Worm (Caenorhabditis elegans) whole organism, early embryonic: ENCODE results near the gene C16C8.4.

Source experiments
- B0310.2 ChIP-seq: sonication (generic microtip); optimal IDR thresholded peaks from 2 replicates; lab custom pipeline; 2016; ENCODE audit warnings: mild to moderate bottlenecking, missing genetic modification characterization, missing compliant biosample characterization
- F13C5.2 ChIP-seq: sonication (generic microtip); optimal IDR thresholded peaks from 2 replicates; lab custom pipeline; 2017; ENCODE audit warnings: mild to moderate bottlenecking, missing genetic modification characterization, inconsistent platforms, missing compliant biosample characterization
- aly-1 ChIP-seq: sonication (generic microtip); optimal IDR thresholded peaks from 2 replicates; lab custom pipeline; 2016; ENCODE audit warnings: missing genetic modification characterization, missing compliant biosample characterization
- ama-1 ChIP-seq: fragments of 150-350 bp; optimal IDR thresholded peaks from 2 replicates; lab custom pipeline; 2014
- ceh-13 ChIP-seq: fragments of 200-800 bp; sonication (Bioruptor generic); optimal IDR thresholded peaks from 2 replicates; lab custom pipeline; 2018; ENCODE audit warnings: mild to moderate bottlenecking, missing genetic modification characterization, missing compliant biosample characterization
- ceh-36 ChIP-seq: sonication (generic microtip); optimal IDR thresholded peaks from 2 replicates; lab custom pipeline; 2016; ENCODE audit warnings: missing genetic modification characterization, inconsistent platforms, missing compliant biosample characterization
- ets-7 ChIP-seq: sonication (generic microtip); optimal IDR thresholded peaks from 2 replicates; lab custom pipeline; 2016; ENCODE audit warnings: missing genotype, missing genetic modification characterization, missing compliant biosample characterization
- flt-1 ChIP-seq: fragments of 200-800 bp; sonication (Bioruptor generic); IDR thresholded peaks from 2 replicates; pipeline ENCODE4 v1.3.6; 2022; ENCODE audit warnings: missing genetic modification characterization, missing compliant biosample characterization
- hmbx-1 ChIP-seq: sonication (generic microtip); optimal IDR thresholded peaks from 2 replicates; lab custom pipeline; 2016; ENCODE audit warnings: mild to moderate bottlenecking, missing genetic modification characterization, missing compliant biosample characterization
- hmg-4 ChIP-seq: fragments of 200-800 bp; sonication (Bioruptor generic); optimal IDR thresholded peaks from 2 replicates; lab custom pipeline; 2018; ENCODE audit warnings: mild to moderate bottlenecking, missing genetic modification characterization, missing compliant biosample characterization
- hnd-1 ChIP-seq: sonication (generic microtip); optimal IDR thresholded peaks from 2 replicates; lab custom pipeline; 2016; ENCODE audit warnings: missing genetic modification characterization, missing compliant biosample characterization
- pes-1 ChIP-seq: fragments of 200-800 bp; sonication (Bioruptor generic); IDR thresholded peaks from 2 replicates; pipeline ENCODE4 v1.3.6; 2022; ENCODE audit warnings: missing genetic modification reagents, missing genetic modification characterization, missing compliant biosample characterization
- scrt-1 ChIP-seq: fragments of 200-800 bp; sonication (Bioruptor generic); IDR thresholded peaks from 2 replicates; pipeline ENCODE4 v1.3.6; 2022; ENCODE audit warnings: missing genetic modification characterization, missing compliant biosample characterization
- sea-1 ChIP-seq: fragments of 200-800 bp; sonication (Bioruptor generic); conservative IDR thresholded peaks from 2 replicates; pipeline ENCODE4 v1.3.6; 2022; ENCODE audit warnings: missing genetic modification characterization, missing compliant biosample characterization
- tbx-11 ChIP-seq: fragments of 200-800 bp; sonication (Bioruptor generic); IDR thresholded peaks from 2 replicates; pipeline ENCODE4 v1.3.6; 2022; ENCODE audit warnings: missing genetic modification characterization, missing compliant biosample characterization
- tbx-37 ChIP-seq: fragments of 200-800 bp; sonication (Bioruptor generic); conservative IDR thresholded peaks from 2 replicates; pipeline ENCODE4 v1.3.6; 2022; ENCODE audit warnings: missing genetic modification reagents, missing genetic modification characterization, missing compliant biosample characterization
- tra-4 ChIP-seq: sonication (generic microtip); optimal IDR thresholded peaks from 2 replicates; lab custom pipeline; 2017; ENCODE audit warnings: missing genetic modification characterization, missing compliant biosample characterization

C16C8.4 gene

DNA sequence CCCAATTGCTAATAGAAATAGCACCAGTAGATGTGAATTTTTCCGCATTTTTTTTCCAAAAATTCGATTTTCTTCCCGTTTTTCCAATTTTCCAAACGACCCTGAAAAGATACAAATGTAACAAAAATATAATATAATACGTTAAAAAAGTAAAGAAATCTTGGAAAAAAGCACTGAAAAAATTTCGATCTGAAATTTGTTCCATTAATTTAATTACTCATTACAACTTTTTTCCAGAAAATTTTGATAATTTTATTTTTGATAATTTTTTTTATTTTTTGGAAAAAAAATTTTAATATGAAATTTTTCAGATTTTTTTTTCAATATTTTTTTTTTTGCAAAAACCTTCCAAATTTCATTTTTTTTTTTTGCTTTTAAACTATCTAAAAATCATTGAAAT, 7.8 kb downstream of the C16C8.4 start, which contains the start of gene skpo-2:
TSS of gene skpo-2 (minus strand) at position 101 of the 400 bp plus-strand sequence.
- no peak for TF ChIP-seq ama-1 (lab: Kevin White, UChicago)
- TF ChIP-seq tbx-11 (GFP tag; lab: Robert Waterston, UW) = no peak
- no peak for TF ChIP-seq hnd-1 (tag; lab: Kevin White, UChicago)
- TF ChIP-seq hmg-4 (GFP tag; lab: Kevin White, UChicago) = no peak
- no peak for TF ChIP-seq F13C5.2 (tag; lab: Kevin White, UChicago)
- no peak for TF ChIP-seq tbx-37 (GFP tag; lab: Robert Waterston, UW)
- TF ChIP-seq hmbx-1 (tag; lab: Kevin White, UChicago) = no peak
- no peak for TF ChIP-seq ceh-36 (tag; lab: Kevin White, UChicago)
- TF ChIP-seq pes-1 (GFP tag; lab: Robert Waterston, UW) = no peak
- no peak for TF ChIP-seq ceh-13 (GFP tag; lab: Kevin White, UChicago)
- no peak for TF ChIP-seq tra-4
- no peak for TF ChIP-seq scrt-1 (GFP tag; lab: Robert Waterston, UW)
- TF ChIP-seq aly-1 = no peak
- TF ChIP-seq flt-1 (GFP tag; lab: Robert Waterston, UW) = no peak
- TF ChIP-seq B0310.2 (tag; lab: Kevin White, UChicago) = no peak
- no peak for TF ChIP-seq ets-7
- no peak for TF ChIP-seq sea-1

DNA sequence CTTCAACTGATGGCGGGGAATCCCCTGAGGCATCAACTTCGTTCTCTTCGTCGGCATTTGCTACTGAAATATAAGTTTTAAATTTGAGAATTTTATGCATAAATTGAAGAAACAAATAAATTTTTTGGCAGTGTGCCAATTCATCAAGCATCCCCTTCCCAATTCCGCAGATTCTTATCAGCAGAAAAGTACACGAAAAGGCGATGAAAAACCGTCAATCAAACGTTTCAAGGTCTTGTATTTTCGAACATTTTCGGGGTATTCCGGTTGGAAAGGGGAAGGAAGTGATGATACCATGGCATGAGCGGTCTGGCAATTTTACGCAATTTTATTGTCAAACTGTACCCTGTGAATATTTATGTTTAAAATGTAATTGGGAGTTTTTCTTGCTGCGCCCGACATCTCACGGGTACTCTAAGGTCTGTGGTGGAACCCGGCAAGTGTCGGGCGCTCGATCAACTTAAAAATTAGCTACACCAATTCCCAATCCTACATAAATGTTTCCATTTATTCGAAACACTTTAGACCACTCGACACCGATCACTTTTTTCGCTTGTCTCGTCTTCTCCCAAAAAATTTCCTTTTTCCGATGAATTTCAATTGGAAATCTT, 9.2 kb downstream of the C16C8.4 start:
- TF ChIP-seq sea-1 (no peak), ama-1 (lab: Kevin White, UChicago) (no peak)

DNA sequence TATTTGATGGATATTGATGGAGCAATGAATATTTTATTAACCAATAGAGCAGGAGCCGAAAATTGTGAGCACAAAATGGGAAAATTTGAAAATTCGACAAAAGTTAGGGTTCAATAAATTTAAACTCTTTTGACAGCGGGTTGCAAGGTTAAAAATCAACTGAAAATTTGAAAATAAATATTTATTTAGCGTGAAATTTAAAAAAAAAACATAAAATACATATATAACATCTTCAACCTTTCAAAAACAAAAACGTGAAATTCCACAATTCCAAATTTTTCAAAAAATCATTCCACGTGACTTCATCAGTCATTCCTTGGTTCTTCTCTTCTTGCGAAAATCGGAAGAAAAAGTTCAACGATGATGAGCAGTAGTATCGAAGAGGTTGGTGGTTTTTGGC, 14.8 kb downstream of the C16C8.4 start, which contains the start of gene C16C8.18:
TSS of gene C16C8.18 (plus strand) at position 301 of the 400 bp plus-strand sequence.
- TF ChIP-seq hmbx-1 (tag; lab: Kevin White, UChicago) (no peak), tbx-37 (GFP tag; lab: Robert Waterston, UW) (no peak), tra-4 (no peak), ets-7 (no peak), scrt-1 (GFP tag; lab: Robert Waterston, UW) (no peak)

DNA sequence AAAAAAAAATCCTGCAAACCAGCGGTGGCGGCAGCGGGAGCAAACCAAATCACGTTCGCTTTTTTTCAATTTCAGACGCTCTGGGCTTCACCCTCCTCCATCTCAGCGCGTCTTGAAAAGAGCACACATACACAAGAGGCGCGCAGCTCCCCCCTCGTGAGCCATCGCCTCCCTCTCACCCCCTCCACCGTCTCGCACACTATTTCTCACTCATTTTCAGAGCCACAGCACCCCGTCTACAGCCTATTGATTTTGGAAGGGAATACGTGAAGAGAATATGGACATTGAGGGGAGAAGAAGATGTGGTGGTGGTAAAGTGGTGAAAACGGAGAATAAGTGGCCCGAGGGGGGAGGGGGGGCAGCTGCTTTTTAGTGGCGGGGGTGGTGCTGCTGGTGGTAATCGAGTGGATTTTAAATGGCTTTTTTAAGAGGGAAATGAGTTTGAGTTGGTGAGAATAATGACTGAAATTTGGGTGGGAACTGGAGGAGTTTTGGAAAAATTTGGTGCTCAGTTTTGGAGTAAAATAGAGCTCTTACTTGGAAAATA, 15.9 kb downstream of the C16C8.4 start:
- TF ChIP-seq sea-1 (no peak), hmbx-1 (tag; lab: Kevin White, UChicago) (no peak)

DNA sequence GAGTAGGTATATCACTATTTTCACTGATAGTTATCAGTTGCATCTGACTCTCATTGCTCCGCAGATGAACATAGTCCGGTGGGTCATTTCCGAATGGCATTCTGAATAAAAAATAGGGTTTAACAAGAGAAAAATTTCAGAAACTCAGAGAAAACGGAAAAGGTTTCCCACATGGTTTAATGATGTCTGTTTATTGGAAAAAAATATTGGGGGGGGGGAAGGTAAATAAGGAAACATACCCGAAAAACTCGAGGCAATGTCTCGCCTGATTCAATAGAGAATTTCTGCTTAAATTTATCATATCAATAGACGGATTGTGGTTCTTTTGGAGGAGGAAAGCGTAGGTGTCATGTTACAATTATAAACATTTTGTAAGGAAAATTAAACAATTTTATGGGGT, 18.7 kb downstream of the C16C8.4 start, which contains the start of gene nep-11:
TSS of gene nep-11 (minus strand) at position 101 of the 400 bp plus-strand sequence.
- TF ChIP-seq pes-1 (GFP tag; lab: Robert Waterston, UW) (no peak), F13C5.2 (tag; lab: Kevin White, UChicago) (no peak), B0310.2 (tag; lab: Kevin White, UChicago) (no peak), ceh-13 (GFP tag; lab: Kevin White, UChicago) (no peak), hmbx-1 (tag; lab: Kevin White, UChicago) (no peak), tbx-11 (GFP tag; lab: Robert Waterston, UW) (no peak), aly-1 (no peak), flt-1 (GFP tag; lab: Robert Waterston, UW) (no peak), tra-4 (no peak), scrt-1 (GFP tag; lab: Robert Waterston, UW) (no peak)

DNA sequence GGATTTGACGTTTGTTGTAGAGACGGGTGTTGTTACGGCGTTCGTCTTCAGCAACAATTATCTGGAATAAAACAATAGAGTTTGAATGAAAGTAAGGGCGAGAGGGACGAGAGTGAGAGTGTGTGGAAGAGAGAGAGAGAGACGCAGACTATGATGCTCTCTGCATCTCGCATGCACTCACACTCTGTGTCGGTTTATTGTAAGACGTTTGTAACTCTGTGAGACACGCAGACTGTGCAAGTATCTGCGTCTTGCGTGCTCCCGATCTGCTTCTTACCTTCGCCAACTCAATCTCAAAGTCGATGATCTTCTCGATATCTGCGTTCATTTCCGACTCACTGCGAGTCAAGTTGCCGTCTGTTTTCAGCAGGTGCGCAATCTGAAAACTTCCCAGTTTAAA, 21.2 kb downstream of the C16C8.4 start:
- TF ChIP-seq ets-7 = no peak
- no peak for TF ChIP-seq tra-4
- no peak for TF ChIP-seq F13C5.2 (tag; lab: Kevin White, UChicago)
- TF ChIP-seq ama-1 (lab: Kevin White, UChicago) = no peak
- TF ChIP-seq tbx-11 (GFP tag; lab: Robert Waterston, UW) = no peak
- TF ChIP-seq aly-1 = no peak
- no peak for TF ChIP-seq ceh-36 (tag; lab: Kevin White, UChicago)
- TF ChIP-seq hmbx-1 (tag; lab: Kevin White, UChicago) = no peak
- TF ChIP-seq hnd-1 (tag; lab: Kevin White, UChicago) = no peak
- no peak for TF ChIP-seq B0310.2 (tag; lab: Kevin White, UChicago)
- no peak for TF ChIP-seq hmg-4 (GFP tag; lab: Kevin White, UChicago)
- no peak for TF ChIP-seq sea-1
- no peak for TF ChIP-seq flt-1 (GFP tag; lab: Robert Waterston, UW)
- no peak for TF ChIP-seq scrt-1 (GFP tag; lab: Robert Waterston, UW)
- no peak for TF ChIP-seq tbx-37 (GFP tag; lab: Robert Waterston, UW)
- no peak for TF ChIP-seq pes-1 (GFP tag; lab: Robert Waterston, UW)
- TF ChIP-seq ceh-13 (GFP tag; lab: Kevin White, UChicago) = no peak

DNA sequence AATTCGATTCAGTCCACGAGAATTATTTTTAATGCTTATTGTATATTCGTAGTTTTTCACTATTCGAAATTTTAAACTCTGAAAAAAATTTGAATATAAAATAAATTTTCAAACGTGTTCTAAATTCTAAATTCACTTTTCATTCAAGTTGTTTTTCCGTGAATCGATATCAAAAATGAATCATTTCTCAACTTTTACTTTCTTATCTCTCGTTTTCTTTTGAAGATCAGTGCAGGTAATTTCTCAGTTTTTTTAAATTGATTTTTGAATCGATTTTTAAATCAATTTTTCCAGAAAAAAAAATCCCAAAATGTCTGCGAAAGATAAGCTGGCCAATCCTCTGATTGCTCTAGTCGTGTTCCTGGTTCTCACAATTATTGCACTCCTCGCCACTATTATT, 27.7 kb downstream of the C16C8.4 start, which contains the start of gene nep-6:
TSS of gene nep-6 (plus strand) at position 301 of the 400 bp plus-strand sequence.
- no peak for TF ChIP-seq ceh-13 (GFP tag; lab: Kevin White, UChicago)
- TF ChIP-seq aly-1 = no peak
- TF ChIP-seq pes-1 (GFP tag; lab: Robert Waterston, UW) = no peak
- TF ChIP-seq hmbx-1 (tag; lab: Kevin White, UChicago) = no peak
- TF ChIP-seq B0310.2 (tag; lab: Kevin White, UChicago) = no peak
- no peak for TF ChIP-seq hmg-4 (GFP tag; lab: Kevin White, UChicago)
- TF ChIP-seq tbx-11 (GFP tag; lab: Robert Waterston, UW) = no peak
- no peak for TF ChIP-seq ets-7
- TF ChIP-seq scrt-1 (GFP tag; lab: Robert Waterston, UW) = no peak
- no peak for TF ChIP-seq ama-1 (lab: Kevin White, UChicago)
- TF ChIP-seq flt-1 (GFP tag; lab: Robert Waterston, UW) = no peak
- TF ChIP-seq tbx-37 (GFP tag; lab: Robert Waterston, UW) = no peak
- no peak for TF ChIP-seq sea-1
